Worm (Caenorhabditis elegans): ENCODE results near the gene ced-4.

ced-4 gene

ce11 chrIII:4852025-4852424 lies at the start of gene ced-4:
TSS of gene ced-4 (plus strand) at chrIII:4852325.
- TF ChIP-seq ztf-23 (GFP tag; IDR thresholded peaks at IDR 0.05) (no peak), T22C8.4 (GFP tag; IDR thresholded peaks at IDR 0.05) (no peak), med-1 (GFP tag; optimal IDR thresholded peaks at IDR 0.05; ENCODE audit: insufficient read depth) (no peak), cog-1 (tag; optimal IDR thresholded peaks at IDR 0.05) (no peak), tab-1 (GFP tag; IDR thresholded peaks at IDR 0.05) (no peak), ztf-29 (GFP tag; IDR thresholded peaks at IDR 0.05) (no peak), flt-1 (GFP tag; IDR thresholded peaks at IDR 0.05) (no peak), ref-1 (GFP tag; conservative IDR thresholded peaks at IDR 0.05) (no peak), klf-2 (GFP tag; conservative IDR thresholded peaks at IDR 0.05) (no peak)

ce11 chrIII:4802707-4803106 lies 49.4 kb upstream of the ced-4 start, which contains the start of gene metl-5:
TSS of gene metl-5 (plus strand) at chrIII:4803007.
- TF ChIP-seq med-1 (GFP tag; optimal IDR thresholded peaks at IDR 0.05; ENCODE audit: insufficient read depth), result no peak
- no peak for TF ChIP-seq ztf-29 (GFP tag; IDR thresholded peaks at IDR 0.05)
- no peak for TF ChIP-seq ztf-23 (GFP tag; IDR thresholded peaks at IDR 0.05)
- TF ChIP-seq ref-1 (GFP tag; conservative IDR thresholded peaks at IDR 0.05), result no peak
- TF ChIP-seq cog-1 (tag; optimal IDR thresholded peaks at IDR 0.05), result no peak
- TF ChIP-seq T22C8.4 (GFP tag; IDR thresholded peaks at IDR 0.05), result no peak
- no peak for TF ChIP-seq tab-1 (GFP tag; IDR thresholded peaks at IDR 0.05)

- no peak for TF ChIP-seq ztf-23 (GFP tag; IDR thresholded peaks at IDR 0.05)
- no peak for TF ChIP-seq cog-1 (tag; optimal IDR thresholded peaks at IDR 0.05)
- TF ChIP-seq med-1 (GFP tag; optimal IDR thresholded peaks at IDR 0.05; ENCODE audit: insufficient read depth), result no peak
- TF ChIP-seq T22C8.4 (GFP tag; IDR thresholded peaks at IDR 0.05), result no peak
- no peak for TF ChIP-seq tab-1 (GFP tag; IDR thresholded peaks at IDR 0.05)
- no peak for TF ChIP-seq ref-1 (GFP tag; conservative IDR thresholded peaks at IDR 0.05)
- TF ChIP-seq klf-2 (GFP tag; conservative IDR thresholded peaks at IDR 0.05), result no peak
- TF ChIP-seq ztf-29 (GFP tag; IDR thresholded peaks at IDR 0.05), result no peak
- no peak for TF ChIP-seq flt-1 (GFP tag; IDR thresholded peaks at IDR 0.05)
Measured at ce11 chrIII:4806345-4806744, 45.8 kb upstream of the ced-4 start.

ce11 chrIII:4808089-4808488 lies 44.0 kb upstream of the ced-4 start:
- TF ChIP-seq flt-1 (GFP tag; IDR thresholded peaks at IDR 0.05) (no peak), ref-1 (GFP tag; conservative IDR thresholded peaks at IDR 0.05) (no peak), med-1 (GFP tag; optimal IDR thresholded peaks at IDR 0.05; ENCODE audit: insufficient read depth) (no peak), cog-1 (tag; optimal IDR thresholded peaks at IDR 0.05) (no peak), klf-2 (GFP tag; conservative IDR thresholded peaks at IDR 0.05) (no peak), T22C8.4 (GFP tag; IDR thresholded peaks at IDR 0.05) (no peak), tab-1 (GFP tag; IDR thresholded peaks at IDR 0.05) (no peak)

ce11 chrIII:4809526-4810153 lies 42.5 kb upstream of the ced-4 start, which contains the start of gene pal-1:
TSS of gene pal-1 (minus strand) at chrIII:4809576.
- TF ChIP-seq klf-2 (GFP tag; conservative IDR thresholded peaks at IDR 0.05), result no peak
- no peak for TF ChIP-seq T22C8.4 (GFP tag; IDR thresholded peaks at IDR 0.05)
- no peak for TF ChIP-seq ref-1 (GFP tag; conservative IDR thresholded peaks at IDR 0.05)
- no peak for TF ChIP-seq flt-1 (GFP tag; IDR thresholded peaks at IDR 0.05)
- no peak for TF ChIP-seq ztf-29 (GFP tag; IDR thresholded peaks at IDR 0.05)
- TF ChIP-seq med-1 (GFP tag; optimal IDR thresholded peaks at IDR 0.05; ENCODE audit: insufficient read depth), result no peak
- no peak for TF ChIP-seq tab-1 (GFP tag; IDR thresholded peaks at IDR 0.05)
- no peak for TF ChIP-seq ztf-23 (GFP tag; IDR thresholded peaks at IDR 0.05)
- TF ChIP-seq cog-1 (tag; optimal IDR thresholded peaks at IDR 0.05), result no peak

- TF ChIP-seq tab-1 (GFP tag; IDR thresholded peaks at IDR 0.05) (no peak), med-1 (GFP tag; optimal IDR thresholded peaks at IDR 0.05; ENCODE audit: insufficient read depth) (no peak)
Measured at ce11 chrIII:4811195-4811594, 40.9 kb upstream of the ced-4 start, which contains the start of gene C38D4.7. TSS of gene C38D4.7 (minus strand) at chrIII:4811295.

- TF ChIP-seq cog-1 (tag; optimal IDR thresholded peaks at IDR 0.05) (no peak), med-1 (GFP tag; optimal IDR thresholded peaks at IDR 0.05; ENCODE audit: insufficient read depth) (no peak), tab-1 (GFP tag; IDR thresholded peaks at IDR 0.05) (no peak)
Measured at ce11 chrIII:4814730-4815129, 37.4 kb upstream of the ced-4 start, which contains the start of gene arl-6. TSS of gene arl-6 (minus strand) at chrIII:4814830.

ce11 chrIII:4817240-4817639 lies 34.9 kb upstream of the ced-4 start, which contains the start of gene F26A1.4:
TSS of gene F26A1.4 (plus strand) at chrIII:4817540.
- no peak for TF ChIP-seq flt-1 (GFP tag; IDR thresholded peaks at IDR 0.05)
- TF ChIP-seq ref-1 (GFP tag; conservative IDR thresholded peaks at IDR 0.05), result no peak
- TF ChIP-seq med-1 (GFP tag; optimal IDR thresholded peaks at IDR 0.05; ENCODE audit: insufficient read depth), result no peak
- TF ChIP-seq ztf-23 (GFP tag; IDR thresholded peaks at IDR 0.05), result no peak
- TF ChIP-seq tab-1 (GFP tag; IDR thresholded peaks at IDR 0.05), result no peak
- no peak for TF ChIP-seq ztf-29 (GFP tag; IDR thresholded peaks at IDR 0.05)
- TF ChIP-seq cog-1 (tag; optimal IDR thresholded peaks at IDR 0.05), result no peak
- TF ChIP-seq T22C8.4 (GFP tag; IDR thresholded peaks at IDR 0.05), result no peak
- TF ChIP-seq klf-2 (GFP tag; conservative IDR thresholded peaks at IDR 0.05), result no peak

ce11 chrIII:4819843-4820242 lies 32.3 kb upstream of the ced-4 start, which contains the start of gene F26A1.7:
TSS of gene F26A1.7 (minus strand) at chrIII:4819943.
- TF ChIP-seq ztf-29 (GFP tag; IDR thresholded peaks at IDR 0.05) (no peak), cog-1 (tag; optimal IDR thresholded peaks at IDR 0.05) (no peak), T22C8.4 (GFP tag; IDR thresholded peaks at IDR 0.05) (no peak)

ce11 chrIII:4822140-4822539 lies 30.0 kb upstream of the ced-4 start, which contains the start of gene F26A1.8:
TSS of gene F26A1.8 (minus strand) at chrIII:4822240.
- TF ChIP-seq tab-1 (GFP tag; IDR thresholded peaks at IDR 0.05) (no peak), ref-1 (GFP tag; conservative IDR thresholded peaks at IDR 0.05) (no peak), klf-2 (GFP tag; conservative IDR thresholded peaks at IDR 0.05) (no peak), ztf-23 (GFP tag; IDR thresholded peaks at IDR 0.05) (no peak), ztf-29 (GFP tag; IDR thresholded peaks at IDR 0.05) (no peak), T22C8.4 (GFP tag; IDR thresholded peaks at IDR 0.05) (no peak), cog-1 (tag; optimal IDR thresholded peaks at IDR 0.05) (no peak), flt-1 (GFP tag; IDR thresholded peaks at IDR 0.05) (no peak), med-1 (GFP tag; optimal IDR thresholded peaks at IDR 0.05; ENCODE audit: insufficient read depth) (no peak)
